Fruit fly (Drosophila melanogaster) whole organism, embryonic: ENCODE data around the gene CG17109.

Experiments used
- Atf-2 ChIP-seq: fragments of 200-800 bp; sonication (Bioruptor generic); optimal IDR thresholded peaks from 2 replicates; lab custom pipeline; 2016; ENCODE audit warnings: missing biosample characterization, missing genetic modification characterization
- C15 ChIP-seq: fragments of 200-800 bp; sonication (Bioruptor generic); IDR thresholded peaks from 3 replicates; pipeline ENCODE4 v1.3.6; 2022; ENCODE audit warnings: missing biosample characterization, missing genetic modification characterization
- CG11247 ChIP-seq: fragments of 200-800 bp; sonication (Bioruptor generic); IDR thresholded peaks from 2 replicates; pipeline ENCODE4 v1.3.6; 2022; ENCODE audit warnings: missing biosample characterization, missing genetic modification characterization
- CG12769 ChIP-seq: fragments of 200-800 bp; sonication (Bioruptor generic); optimal IDR thresholded peaks from 2 replicates; lab custom pipeline; 2019; ENCODE audit warnings: missing biosample characterization, mild to moderate bottlenecking, missing genetic modification characterization, moderate library complexity
- CG14014 ChIP-seq: fragments of 200-800 bp; sonication (Bioruptor generic); IDR thresholded peaks from 2 replicates; pipeline ENCODE4 v1.3.6; 2022; ENCODE audit warnings: missing biosample characterization, missing genetic modification characterization
- CG15011 ChIP-seq: fragments of 200-800 bp; sonication (Bioruptor generic); optimal IDR thresholded peaks from 3 replicates; lab custom pipeline; 2018; ENCODE audit warnings: missing biosample characterization, mild to moderate bottlenecking, missing genetic modification characterization
- CG16779 ChIP-seq: fragments of 200-800 bp; sonication (Bioruptor generic); IDR thresholded peaks from 2 replicates; pipeline ENCODE4 v1.3.6; 2022; ENCODE audit warnings: missing biosample characterization, missing genetic modification characterization
- CG16863 ChIP-seq: fragments of 200-800 bp; sonication (Bioruptor generic); optimal IDR thresholded peaks from 3 replicates; lab custom pipeline; 2016; ENCODE audit warnings: missing biosample characterization, missing genetic modification characterization
- CG17568 ChIP-seq: fragments of 200-800 bp; sonication (Bioruptor generic); optimal IDR thresholded peaks from 2 replicates; lab custom pipeline; 2018; ENCODE audit warnings: missing biosample characterization, mild to moderate bottlenecking, missing genetic modification characterization, moderate library complexity
- CG1792 ChIP-seq: fragments of 200-800 bp; sonication (Bioruptor generic); optimal IDR thresholded peaks from 2 replicates; lab custom pipeline; 2016; ENCODE audit warnings: missing biosample characterization, missing genetic modification characterization
- CG18476 ChIP-seq: fragments of 200-800 bp; sonication (Bioruptor generic); optimal IDR thresholded peaks from 2 replicates; lab custom pipeline; 2016; ENCODE audit warnings: missing biosample characterization, mild to moderate bottlenecking, missing genetic modification characterization
- CG2116 ChIP-seq: fragments of 200-800 bp; sonication (Bioruptor generic); optimal IDR thresholded peaks from 3 replicates; lab custom pipeline; 2018; ENCODE audit warnings: missing biosample characterization, mild to moderate bottlenecking, missing genetic modification characterization
- CG2889 ChIP-seq: fragments of 200-800 bp; sonication (Bioruptor generic); IDR thresholded peaks from 3 replicates; pipeline ENCODE4 v1.3.6; 2022; ENCODE audit warnings: missing biosample characterization, missing genetic modification characterization
- CG31388 ChIP-seq: fragments of 200-800 bp; sonication (Bioruptor generic); optimal IDR thresholded peaks from 2 replicates; lab custom pipeline; 2016; ENCODE audit warnings: missing biosample characterization, missing genetic modification characterization
- CG3163 ChIP-seq: fragments of 200-800 bp; sonication (Bioruptor generic); optimal IDR thresholded peaks from 3 replicates; lab custom pipeline; 2016; ENCODE audit warnings: missing biosample characterization, missing genetic modification characterization
- CG42726 ChIP-seq: fragments of 200-800 bp; sonication (Bioruptor generic); IDR thresholded peaks from 2 replicates; pipeline ENCODE4 v1.3.6; 2022; ENCODE audit warnings: missing biosample characterization, missing genetic modification characterization; ENCODE audit not compliant: partially characterized antibody
- CG4730 ChIP-seq: fragments of 200-800 bp; sonication (Bioruptor generic); IDR thresholded peaks from 2 replicates; pipeline ENCODE4 v1.3.6; 2022; ENCODE audit warnings: missing biosample characterization, missing genetic modification characterization
- CG6654 ChIP-seq: fragments of 200-800 bp; sonication (Bioruptor generic); optimal IDR thresholded peaks from 2 replicates; lab custom pipeline; 2017; ENCODE audit warnings: missing biosample characterization, mild to moderate bottlenecking, missing genetic modification characterization
- CG7271 ChIP-seq: fragments of 200-800 bp; sonication (Bioruptor generic); optimal IDR thresholded peaks from 2 replicates; lab custom pipeline; 2018; ENCODE audit warnings: missing biosample characterization, mild to moderate bottlenecking, missing genetic modification characterization, moderate library complexity
- CG7745 ChIP-seq: fragments of 200-800 bp; sonication (Bioruptor generic); optimal IDR thresholded peaks from 2 replicates; lab custom pipeline; 2018; ENCODE audit warnings: missing biosample characterization, mild to moderate bottlenecking, missing genetic modification characterization, moderate library complexity
- CG8281 ChIP-seq: fragments of 200-800 bp; sonication (Bioruptor generic); optimal IDR thresholded peaks from 2 replicates; lab custom pipeline; 2018; ENCODE audit warnings: missing biosample characterization, mild to moderate bottlenecking, missing genetic modification characterization, moderate library complexity
- CG8478 ChIP-seq: fragments of >200 bp; optimal IDR thresholded peaks from 2 replicates; lab custom pipeline; 2018
- CG9876 ChIP-seq: fragments of 200-800 bp; sonication (Bioruptor generic); optimal IDR thresholded peaks from 2 replicates; lab custom pipeline; 2016; ENCODE audit warnings: missing biosample characterization, missing genetic modification characterization
- Chrac-16 ChIP-seq: fragments of 200-800 bp; sonication (Bioruptor generic); optimal IDR thresholded peaks from 3 replicates; lab custom pipeline; 2016; ENCODE audit warnings: missing biosample characterization, missing genetic modification characterization
- Dip3 ChIP-seq: fragments of 200-800 bp; sonication (Bioruptor generic); optimal IDR thresholded peaks from 3 replicates; lab custom pipeline; 2016; ENCODE audit warnings: missing biosample characterization, missing genetic modification characterization
- Doc3 ChIP-seq: fragments of 200-800 bp; sonication (Bioruptor generic); IDR thresholded peaks from 3 replicates; pipeline ENCODE4 v1.3.6; 2022; ENCODE audit warnings: missing biosample characterization, missing genetic modification characterization; ENCODE audit not compliant: partially characterized antibody
- GATAe ChIP-seq: fragments of 200-800 bp; sonication (Bioruptor generic); conservative IDR thresholded peaks from 2 replicates; pipeline ENCODE4 v1.3.6; 2022; ENCODE audit warnings: missing biosample characterization, missing genetic modification characterization
- H15 ChIP-seq: fragments of 200-800 bp; sonication (Bioruptor generic); IDR thresholded peaks from 3 replicates; pipeline ENCODE4 v1.3.6; 2022; ENCODE audit warnings: missing biosample characterization, missing genetic modification characterization
- H2.0 ChIP-seq: fragments of 200-800 bp; sonication (Bioruptor generic); IDR thresholded peaks from 2 replicates; pipeline ENCODE4 v1.3.6; 2022; ENCODE audit warnings: missing biosample characterization, missing genetic modification characterization
- HLH54F ChIP-seq: fragments of 200-800 bp; sonication (Bioruptor generic); optimal IDR thresholded peaks from 3 replicates; lab custom pipeline; 2016; ENCODE audit warnings: missing biosample characterization, missing genetic modification characterization
- Jarid2 ChIP-seq: fragments of 200-800 bp; sonication (Bioruptor generic); optimal IDR thresholded peaks from 3 replicates; lab custom pipeline; 2017; ENCODE audit warnings: mild to moderate bottlenecking, missing biosample characterization, missing genetic modification reagents, missing genetic modification characterization
- Kr ChIP-seq: fragments of 200-800 bp; sonication (Bioruptor generic); optimal IDR thresholded peaks from 2 replicates; lab custom pipeline; 2017; ENCODE audit warnings: missing biosample characterization, mild to moderate bottlenecking, missing genetic modification characterization
- al ChIP-seq: fragments of 200-800 bp; sonication (Bioruptor generic); IDR thresholded peaks from 2 replicates; pipeline ENCODE4 v1.3.6; 2022; ENCODE audit warnings: missing biosample characterization, missing genetic modification characterization
- aop ChIP-seq: fragments of 200-800 bp; sonication (Bioruptor generic); IDR thresholded peaks from 2 replicates; pipeline ENCODE4 v1.3.6; 2022; ENCODE audit warnings: missing biosample characterization, missing genetic modification characterization
- ara ChIP-seq: fragments of 200-800 bp; sonication (Bioruptor generic); IDR thresholded peaks from 2 replicates; pipeline ENCODE4 v1.3.6; 2022; ENCODE audit warnings: missing biosample characterization, missing genetic modification characterization
- ash1 ChIP-seq: fragments of 200-800 bp; sonication (Bioruptor generic); optimal IDR thresholded peaks from 2 replicates; lab custom pipeline; 2018; ENCODE audit warnings: missing biosample characterization, mild to moderate bottlenecking, missing genetic modification characterization
- bowl ChIP-seq: fragments of 200-800 bp; sonication (Bioruptor generic); IDR thresholded peaks from 2 replicates; pipeline ENCODE4 v1.3.6; 2022; ENCODE audit warnings: missing biosample characterization, missing genetic modification characterization
- cas ChIP-seq: fragments of 200-800 bp; sonication (Bioruptor generic); IDR thresholded peaks from 2 replicates; pipeline ENCODE4 v1.3.6; 2022; ENCODE audit warnings: missing biosample characterization, missing genetic modification characterization
- caup ChIP-seq: fragments of 200-800 bp; sonication (Bioruptor generic); optimal IDR thresholded peaks from 3 replicates; lab custom pipeline; 2017; ENCODE audit warnings: missing biosample characterization, mild to moderate bottlenecking, missing genetic modification characterization, moderate library complexity; ENCODE audit not compliant: severe bottlenecking
- chinmo ChIP-seq: fragments of 200-800 bp; sonication (Bioruptor generic); IDR thresholded peaks from 4 replicates; pipeline ENCODE4 v1.3.6; 2022; ENCODE audit warnings: missing biosample characterization, missing genetic modification characterization; ENCODE audit not compliant: partially characterized antibody
- crc ChIP-seq: fragments of 200-800 bp; sonication (Bioruptor generic); optimal IDR thresholded peaks from 2 replicates; lab custom pipeline; 2016; ENCODE audit warnings: missing biosample characterization, missing genetic modification characterization
- en ChIP-seq: fragments of 200-800 bp; sonication (Bioruptor generic); optimal IDR thresholded peaks from 2 replicates; lab custom pipeline; 2016; ENCODE audit warnings: missing biosample characterization, missing genetic modification characterization
- eve ChIP-seq, 2 experiments: fragments of >200 bp; optimal IDR thresholded peaks; 2 replicates each; lab custom pipeline; 2017; ENCODE audit warnings: missing biosample characterization in 2 of 2, missing genetic modification characterization in 2 of 2
- h ChIP-seq: fragments of >200 bp; optimal IDR thresholded peaks from 2 replicates; lab custom pipeline; 2017
- lov ChIP-seq, 2 experiments: fragments of 200-800 bp in 1 of 2; fragments of >200 bp in 1 of 2; sonication (Bioruptor generic) in 1 of 2; IDR thresholded peaks in 1 of 2; optimal IDR thresholded peaks in 1 of 2; 2 replicates in 1 of 2; 3 replicates in 1 of 2; pipeline versions ENCODE4 v1.3.6 to Lab custom; 2017 to 2022; ENCODE audit warnings: missing biosample characterization in 1 of 2, missing genetic modification characterization in 1 of 2
- ro ChIP-seq: fragments of 200-800 bp; sonication (Bioruptor generic); IDR thresholded peaks from 2 replicates; pipeline ENCODE4 v1.3.6; 2022; ENCODE audit warnings: missing biosample characterization, missing genetic modification characterization
- scrt ChIP-seq: fragments of 200-800 bp; sonication (Bioruptor generic); optimal IDR thresholded peaks from 2 replicates; lab custom pipeline; 2018; ENCODE audit warnings: missing biosample characterization, mild to moderate bottlenecking, missing genetic modification characterization, moderate library complexity
- sima ChIP-seq: fragments of 200-800 bp; sonication (Bioruptor generic); optimal IDR thresholded peaks from 2 replicates; lab custom pipeline; 2016; ENCODE audit warnings: missing biosample characterization, missing genetic modification characterization
- sob ChIP-seq: fragments of 200-800 bp; sonication (Bioruptor generic); IDR thresholded peaks from 2 replicates; pipeline ENCODE4 v1.3.6; 2022; ENCODE audit warnings: missing biosample characterization, missing genetic modification characterization
- z ChIP-seq: fragments of 200-800 bp; sonication (Bioruptor generic); IDR thresholded peaks from 3 replicates; pipeline ENCODE4 v1.3.6; 2022; ENCODE audit warnings: missing biosample characterization, missing genetic modification characterization
- zen ChIP-seq: fragments of 200-800 bp; sonication (Bioruptor generic); optimal IDR thresholded peaks from 3 replicates; lab custom pipeline; 2018; ENCODE audit warnings: missing biosample characterization, mild to moderate bottlenecking, missing genetic modification characterization, moderate library complexity

Gene CG17109

dm6 chr3R:23053936-23054335 lies 41.6 kb upstream of the CG17109 start, which contains the start of gene p53 (continued):
- TF ChIP-seq CG18476 (GFP tag; lab: Kevin White, UChicago) (peak; percentile 8), Kr (no peak), cas (GFP tag; lab: Robert Waterston, UW) (no peak), CG2116 (peak; percentile 84), en (GFP tag; lab: Kevin White, UChicago) (peak; percentile 37), CG8478 (no peak), CG7745 (tag; lab: Kevin White, UChicago) (no peak), CG3163 (GFP tag; lab: Kevin White, UChicago) (peak; percentile 54), eve (GFP tag; optimal IDR thresholded peaks at IDR 0.05; lab: Kevin White, UChicago) (no peak), Doc3 (GFP tag; lab: Robert Waterston, UW) (peak; percentile 41; the same call in 1 of the 3 replicates), H15 (GFP tag; lab: Robert Waterston, UW) (peak; percentile 64; the same call in 2 of the 3 replicates), CG14014 (GFP tag; lab: Robert Waterston, UW) (peak; percentile 60; the same call in 1 of the 2 replicates), CG7271 (peak; percentile 83), CG12769 (tag; lab: Kevin White, UChicago) (no peak), H2.0 (GFP tag; lab: Robert Waterston, UW) (peak; percentile 62; the same call in 1 of the 2 replicates), CG42726 (GFP tag; lab: Robert Waterston, UW) (peak; percentile 79; the same call in 1 of the 2 replicates), h (lab: Kevin White, UChicago) (no peak), GATAe (GFP tag; lab: Robert Waterston, UW) (no peak), z (GFP tag; lab: Robert Waterston, UW) (no peak), CG31388 (GFP tag; lab: Kevin White, UChicago) (no peak), HLH54F (GFP tag; lab: Kevin White, UChicago) (peak; percentile 52), Chrac-16 (GFP tag; lab: Kevin White, UChicago) (peak; percentile 15), ara (GFP tag; lab: Robert Waterston, UW) (peak; percentile 54; the same call in 1 of the 2 replicates), CG8281 (tag; lab: Kevin White, UChicago) (peak; percentile 67), chinmo (GFP tag; lab: Robert Waterston, UW) (0 out of 4 replicates have a peak, but pooled peaks have one; percentile 48), aop (GFP tag; lab: Robert Waterston, UW) (no peak), sima (GFP tag; lab: Kevin White, UChicago) (peak; percentile 16), Atf-2 (GFP tag; lab: Kevin White, UChicago) (peak; percentile 64), CG2889 (GFP tag; lab: Robert Waterston, UW) (no peak), zen (tag; lab: Kevin White, UChicago) (peak; percentile 52), ash1 (peak; percentile 64), CG17568 (GFP tag; lab: Kevin White, UChicago) (no peak), scrt (GFP tag; lab: Kevin White, UChicago) (peak; percentile 70), sob (GFP tag; lab: Robert Waterston, UW) (peak; percentile 80), bowl (GFP tag; lab: Robert Waterston, UW) (no peak), ro (no peak), caup (GFP tag; lab: Kevin White, UChicago) (peak; percentile 91), CG4730 (peak; percentile 55), CG16863 (peak; percentile 29), CG11247 (GFP tag; lab: Robert Waterston, UW) (peak; percentile 87), CG9876 (GFP tag; lab: Kevin White, UChicago) (peak; percentile 47), lov (optimal IDR thresholded peaks at IDR 0.05; lab: Kevin White, UChicago) (no peak), lov (GFP tag; IDR thresholded peaks at IDR 0.05; lab: Robert Waterston, UW) (peak; percentile 84; the same call in 2 of the 3 replicates), CG1792 (GFP tag; lab: Kevin White, UChicago) (peak; percentile 68), Jarid2 (GFP tag; lab: Kevin White, UChicago) (peak; percentile 60), C15 (GFP tag; lab: Robert Waterston, UW) (0 out of 3 replicates have a peak, but pooled peaks have one; percentile 27), CG16779 (GFP tag; lab: Robert Waterston, UW) (0 out of 2 replicates have a peak, but pooled peaks have one; percentile 5), Dip3 (GFP tag; lab: Kevin White, UChicago) (peak; percentile 72), crc (GFP tag; lab: Kevin White, UChicago) (peak; percentile 51), CG6654 (peak; percentile 52), al (0 out of 2 replicates have a peak, but pooled peaks have one; percentile 40), CG15011 (GFP tag; lab: Kevin White, UChicago) (peak; percentile 76)
